Worm (Caenorhabditis elegans) whole organism, L1 larva: ENCODE measurements around the gene srd-43.

Experiments
- C34B4.2 ChIP-seq: sonication (generic microtip); optimal IDR thresholded peaks from 2 replicates; lab custom pipeline; 2017; ENCODE audit warnings: mild to moderate bottlenecking, missing genetic modification characterization, missing compliant biosample characterization
- aha-1 ChIP-seq: fragments of 150-350 bp; optimal IDR thresholded peaks from 2 replicates; lab custom pipeline; 2014; ENCODE audit warnings: missing biosample characterization, missing genetic modification characterization
- alr-1 ChIP-seq: fragments of 200-800 bp; sonication (Bioruptor generic); optimal IDR thresholded peaks from 2 replicates; lab custom pipeline; 2018; ENCODE audit warnings: borderline replicate concordance, mild to moderate bottlenecking, missing genetic modification characterization, missing compliant biosample characterization
- aly-2 ChIP-seq: fragments of 150-350 bp; optimal IDR thresholded peaks from 2 replicates; lab custom pipeline; 2014; ENCODE audit warnings: missing biosample characterization, missing genetic modification characterization
- blmp-1 ChIP-seq: fragments of 150-350 bp; optimal IDR thresholded peaks from 2 replicates; lab custom pipeline; 2014; ENCODE audit warnings: missing biosample characterization, missing genetic modification characterization
- ceh-90 ChIP-seq: sonication (generic microtip); optimal IDR thresholded peaks from 2 replicates; lab custom pipeline; 2016; ENCODE audit warnings: missing genetic modification characterization, missing compliant biosample characterization
- ces-1 ChIP-seq: fragments of 150-350 bp; optimal IDR thresholded peaks from 2 replicates; lab custom pipeline; 2014; ENCODE audit warnings: missing biosample characterization, missing genetic modification reagents, missing genetic modification characterization
- dpl-1 ChIP-seq, 3 experiments: fragments of 150-350 bp in 2 of 3; sonication (generic microtip) in 1 of 3; optimal IDR thresholded peaks; 2 replicates each; lab custom pipeline; 2014 to 2017; ENCODE audit warnings: missing biosample characterization in 3 of 3, missing genetic modification characterization in 3 of 3, missing genetic modification reagents in 3 of 3
- efl-1 ChIP-seq, 4 experiments: fragments of 150-350 bp; optimal IDR thresholded peaks in 3 of 4; peaks in 1 of 4; 1 replicate in 1 of 4; 2 replicates in 3 of 4; lab custom pipeline; 2014; ENCODE audit warnings: missing biosample characterization in 2 of 4, missing genetic modification characterization in 2 of 4, missing genetic modification reagents in 2 of 4
- elt-2 ChIP-seq: sonication (generic microtip); optimal IDR thresholded peaks from 2 replicates; lab custom pipeline; 2016; ENCODE audit warnings: missing genetic modification characterization, mild to moderate bottlenecking, inconsistent platforms, missing compliant biosample characterization, missing genetic modification reagents
- elt-3 ChIP-seq, 6 experiments: fragments of 150-350 bp in 1 of 6; sonication (generic microtip); optimal IDR thresholded peaks; 2 replicates each; lab custom pipeline; 2017 to 2018; ENCODE audit warnings: missing biosample characterization in 6 of 6, missing genetic modification characterization in 6 of 6, inconsistent platforms in 1 of 6
- ets-5 ChIP-seq: fragments of 200-800 bp; sonication (Bioruptor generic); IDR thresholded peaks from 2 replicates; pipeline ENCODE4 v1.3.6; 2022; ENCODE audit warnings: missing genetic modification characterization, missing compliant biosample characterization
- fkh-10 ChIP-seq: sonication (generic microtip); optimal IDR thresholded peaks from 2 replicates; lab custom pipeline; 2017; ENCODE audit warnings: missing biosample characterization, missing genetic modification reagents, missing genetic modification characterization
- fkh-8 ChIP-seq: sonication (generic microtip); optimal IDR thresholded peaks from 2 replicates; lab custom pipeline; 2016; ENCODE audit warnings: mild to moderate bottlenecking, missing genetic modification characterization, missing compliant biosample characterization
- fos-1 ChIP-seq: fragments of 150-350 bp; optimal IDR thresholded peaks from 2 replicates; lab custom pipeline; 2014; ENCODE audit warnings: missing biosample characterization, missing genetic modification characterization
- hlh-4 ChIP-seq: sonication (generic microtip); optimal IDR thresholded peaks from 2 replicates; lab custom pipeline; 2016; ENCODE audit warnings: mild to moderate bottlenecking, missing genetic modification characterization, missing compliant biosample characterization
- lin-13 ChIP-seq: fragments of 150-350 bp; optimal IDR thresholded peaks from 2 replicates; lab custom pipeline; 2014; ENCODE audit warnings: missing biosample characterization, missing genetic modification reagents, missing genetic modification characterization
- lin-14 ChIP-seq: fragments of 200-800 bp; sonication (Bioruptor generic); optimal IDR thresholded peaks from 2 replicates; lab custom pipeline; 2018; ENCODE audit warnings: mild to moderate bottlenecking, missing genetic modification characterization, moderate library complexity, missing compliant biosample characterization
- lin-35 ChIP-seq, 2 experiments: fragments of 150-350 bp; optimal IDR thresholded peaks; 2 replicates each; lab custom pipeline; 2014; ENCODE audit warnings: missing biosample characterization in 2 of 2, missing genetic modification characterization in 2 of 2, missing genetic modification reagents in 2 of 2
- mab-9 ChIP-seq: fragments of 200-800 bp; sonication (Bioruptor generic); IDR thresholded peaks from 2 replicates; pipeline ENCODE4 v1.3.6; 2022; ENCODE audit warnings: missing genetic modification reagents, missing genetic modification characterization, missing compliant biosample characterization
- mdl-1 ChIP-seq, 2 experiments: fragments of 150-350 bp; optimal IDR thresholded peaks; 2 replicates each; lab custom pipeline; 2014 to 2017; ENCODE audit warnings: missing biosample characterization in 2 of 2, missing genetic modification characterization in 2 of 2, inconsistent platforms in 1 of 2
- mep-1 ChIP-seq: fragments of 150-350 bp; optimal IDR thresholded peaks from 2 replicates; lab custom pipeline; 2014; ENCODE audit warnings: missing biosample characterization, missing genetic modification characterization
- nhr-12 ChIP-seq: sonication (generic microtip); optimal IDR thresholded peaks from 2 replicates; lab custom pipeline; 2017; ENCODE audit warnings: missing biosample characterization, missing genetic modification characterization
- nhr-19 ChIP-seq: fragments of 200-800 bp; sonication (Bioruptor generic); conservative IDR thresholded peaks from 2 replicates; pipeline ENCODE4 v1.3.6; 2022; ENCODE audit warnings: missing genetic modification characterization, missing compliant biosample characterization
- nhr-20 ChIP-seq: sonication (generic microtip); optimal IDR thresholded peaks from 2 replicates; lab custom pipeline; 2016; ENCODE audit warnings: mild to moderate bottlenecking, missing genetic modification characterization, missing compliant biosample characterization
- nhr-47 ChIP-seq: sonication (generic microtip); optimal IDR thresholded peaks from 2 replicates; lab custom pipeline; 2016; ENCODE audit warnings: mild to moderate bottlenecking, missing genetic modification characterization, moderate library complexity, missing compliant biosample characterization
- nhr-71 ChIP-seq: sonication (generic microtip); optimal IDR thresholded peaks from 2 replicates; lab custom pipeline; 2016; ENCODE audit warnings: mild to moderate bottlenecking, missing genetic modification characterization, moderate library complexity, missing compliant biosample characterization
- nhr-85 ChIP-seq: sonication (generic microtip); peaks from one replicate; lab custom pipeline; 2016; ENCODE audit warnings: missing genetic modification characterization, inconsistent platforms, missing compliant biosample characterization
- pqm-1 ChIP-seq: sonication (generic microtip); optimal IDR thresholded peaks from 3 replicates; lab custom pipeline; 2017; ENCODE audit warnings: missing biosample characterization, missing genetic modification characterization
- snu-23 ChIP-seq: sonication (generic microtip); optimal IDR thresholded peaks from 2 replicates; lab custom pipeline; 2016; ENCODE audit warnings: missing genetic modification characterization, missing compliant biosample characterization
- sptf-1 ChIP-seq: fragments of 150-350 bp; optimal IDR thresholded peaks from 2 replicates; lab custom pipeline; 2014; ENCODE audit warnings: missing biosample characterization, missing genetic modification characterization
- swsn-7 ChIP-seq: sonication (generic microtip); optimal IDR thresholded peaks from 2 replicates; lab custom pipeline; 2016; ENCODE audit warnings: missing genetic modification characterization, missing compliant biosample characterization
- tbx-2 ChIP-seq: sonication (generic microtip); optimal IDR thresholded peaks from 2 replicates; lab custom pipeline; 2016; ENCODE audit warnings: missing genetic modification characterization, missing compliant biosample characterization
- tlp-1 ChIP-seq: fragments of 150-350 bp; optimal IDR thresholded peaks from 2 replicates; lab custom pipeline; 2014; ENCODE audit warnings: missing biosample characterization, missing genetic modification characterization
- unc-130 ChIP-seq: fragments of 150-350 bp; optimal IDR thresholded peaks from 2 replicates; lab custom pipeline; 2017; ENCODE audit warnings: missing biosample characterization, missing genetic modification characterization, inconsistent platforms
- vab-15 ChIP-seq: sonication (generic microtip); optimal IDR thresholded peaks from 2 replicates; lab custom pipeline; 2017; ENCODE audit warnings: missing genotype, mild to moderate bottlenecking, missing genetic modification characterization, missing compliant biosample characterization
- xbp-1 ChIP-seq: sonication (generic microtip); optimal IDR thresholded peaks from 2 replicates; lab custom pipeline; 2016; ENCODE audit warnings: missing genetic modification characterization, missing compliant biosample characterization
- zip-4 ChIP-seq: fragments of 200-800 bp; sonication (Bioruptor generic); optimal IDR thresholded peaks from 2 replicates; lab custom pipeline; 2018; ENCODE audit warnings: mild to moderate bottlenecking, missing genetic modification characterization, moderate library complexity, missing compliant biosample characterization
- ztf-11 ChIP-seq, 2 experiments: sonication (generic microtip); optimal IDR thresholded peaks; 2 replicates each; lab custom pipeline; 2016 to 2017; ENCODE audit warnings: missing genetic modification characterization in 2 of 2, missing biosample characterization in 1 of 2, missing compliant biosample characterization in 1 of 2

srd-43 gene

ce11 chrX:13315093-13315492 lies 9.4 kb upstream of the srd-43 start:
- TF ChIP-seq lin-35 (GFP tag; optimal IDR thresholded peaks at IDR 0.05; lab: Kevin White, UChicago) = peak in 1 of 2 experiments; percentile 48
- TF ChIP-seq tbx-2 (tag; lab: Kevin White, UChicago) = peak; percentile 26
- TF ChIP-seq xbp-1 (tag; lab: Kevin White, UChicago) = no peak
- no peak for TF ChIP-seq lin-13 (GFP tag; lab: Kevin White, UChicago)
- peak; percentile 55 for TF ChIP-seq nhr-20 (tag; lab: Kevin White, UChicago)
- no peak for TF ChIP-seq ztf-11 (tag; optimal IDR thresholded peaks at IDR 0.05; lab: Kevin White, UChicago)
- no peak for TF ChIP-seq zip-4 (GFP tag; lab: Kevin White, UChicago)
- peak; percentile 43 for TF ChIP-seq mep-1 (tag; lab: Kevin White, UChicago)
- peak in 1 of 2 experiments; percentile 5 for TF ChIP-seq mdl-1 (tag; optimal IDR thresholded peaks at IDR 0.05; lab: Kevin White, UChicago)
- TF ChIP-seq sptf-1 (tag; lab: Kevin White, UChicago) = no peak
- peak; percentile 7 for TF ChIP-seq snu-23
- no peak for TF ChIP-seq C34B4.2
- peak; percentile 41 for TF ChIP-seq blmp-1
- no peak for TF ChIP-seq aha-1 (tag; lab: Kevin White, UChicago)
- peak in 1 of 6 experiments; percentile 87 for TF ChIP-seq elt-3 (tag; optimal IDR thresholded peaks at IDR 0.05; lab: Kevin White, UChicago)
- no peak for TF ChIP-seq fos-1
- peak; percentile 89 for TF ChIP-seq nhr-85 (tag; lab: Kevin White, UChicago)
- peak; percentile 75 for TF ChIP-seq nhr-71 (tag; lab: Kevin White, UChicago)
- peak; percentile 52 for TF ChIP-seq lin-14 (GFP tag; lab: Kevin White, UChicago)
- TF ChIP-seq elt-2 (tag; lab: Kevin White, UChicago) = no peak
- TF ChIP-seq ces-1 (GFP tag; lab: Kevin White, UChicago) = no peak
- no peak for TF ChIP-seq tlp-1
- no peak for TF ChIP-seq fkh-10 (GFP tag; lab: Kevin White, UChicago)
- TF ChIP-seq vab-15 (tag; lab: Kevin White, UChicago) = peak; percentile 46
- TF ChIP-seq mab-9 (GFP tag; lab: Robert Waterston, UW) = no peak
- no peak for TF ChIP-seq alr-1 (tag; lab: Kevin White, UChicago)
- no peak for TF ChIP-seq pqm-1
- TF ChIP-seq nhr-12 (tag; lab: Kevin White, UChicago) = no peak
- no peak for TF ChIP-seq hlh-4 (tag; lab: Kevin White, UChicago)
- peak; percentile 28 for TF ChIP-seq unc-130 (tag; lab: Kevin White, UChicago)
- no peak for TF ChIP-seq nhr-47 (tag; lab: Kevin White, UChicago)
- no peak for TF ChIP-seq swsn-7 (tag; lab: Kevin White, UChicago)
- no peak for TF ChIP-seq fkh-8 (tag; lab: Kevin White, UChicago)
- peak; percentile 28 for TF ChIP-seq nhr-19 (GFP tag; lab: Robert Waterston, UW)
- no peak for TF ChIP-seq ets-5 (GFP tag; lab: Robert Waterston, UW)
- no peak for TF ChIP-seq aly-2

ce11 chrX:13311641-13312423 lies 6.2 kb upstream of the srd-43 start, which contains the start of gene F46G10.1:
Gene F46G10.1 (minus strand): TSS chrX:13311755.
- no peak for TF ChIP-seq dpl-1 (GFP tag; optimal IDR thresholded peaks at IDR 0.05; lab: Kevin White, UChicago)
- no peak for TF ChIP-seq ceh-90
- no peak for TF ChIP-seq efl-1 (optimal IDR thresholded peaks at IDR 0.05; lab: Kevin White, UChicago)
- peak in 1 of 2 experiments; percentile 90 for TF ChIP-seq efl-1 (GFP tag; optimal IDR thresholded peaks at IDR 0.05 in 1 of 2; lab: Kevin White, UChicago)
- TF ChIP-seq lin-35 (GFP tag; optimal IDR thresholded peaks at IDR 0.05; lab: Kevin White, UChicago) = peak in 1 of 2 experiments; percentile 22
- TF ChIP-seq elt-2 (tag; lab: Kevin White, UChicago) = peak; percentile 55
